Worm (Caenorhabditis elegans): ENCODE data around the gene C25D7.9.

DNA sequence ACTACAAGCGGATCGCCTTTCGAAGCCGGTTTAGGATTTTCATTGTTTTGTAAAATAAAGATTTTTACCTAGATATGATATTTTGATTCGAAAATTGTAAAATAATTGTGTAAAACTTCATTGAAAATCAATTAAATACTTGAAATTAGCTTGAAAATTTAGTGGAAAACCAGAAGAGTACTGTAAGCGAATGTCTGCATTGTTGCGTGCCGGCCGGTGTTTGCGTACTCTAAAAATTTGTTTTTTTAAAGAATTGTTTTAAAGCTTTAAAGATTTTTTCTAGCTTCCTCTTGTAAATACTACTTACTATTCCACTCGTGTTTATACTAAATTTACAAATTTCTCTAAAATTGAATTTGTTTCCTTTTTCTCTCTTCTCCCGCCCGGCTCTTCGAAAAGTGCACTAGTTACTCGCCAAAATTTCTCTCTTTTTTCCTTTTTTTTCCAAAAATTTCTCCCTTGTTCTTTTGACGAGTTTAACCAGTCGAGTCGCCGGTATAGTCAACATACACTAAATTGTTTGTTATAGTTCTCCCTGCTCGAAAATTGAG, 4.6 kb downstream of the C25D7.9 start:
- TF ChIP-seq ZK546.5 (tag; optimal IDR thresholded peaks at IDR 0.05) (no peak), nhr-129 (tag; optimal IDR thresholded peaks at IDR 0.05) (no peak), snpc-4 (tag; optimal IDR thresholded peaks at IDR 0.05) (no peak), blmp-1 (tag; optimal IDR thresholded peaks at IDR 0.05; ENCODE audit: insufficient read depth) (no peak), ztf-11 (tag; optimal IDR thresholded peaks at IDR 0.05) (no peak), lin-39 (tag; optimal IDR thresholded peaks at IDR 0.05) (no peak), alr-1 (tag; optimal IDR thresholded peaks at IDR 0.05) (no peak), unc-55 (GFP tag; optimal IDR thresholded peaks at IDR 0.05) (no peak), gmeb-1 (tag; optimal IDR thresholded peaks at IDR 0.05) (no peak), ama-1 (optimal IDR thresholded peaks at IDR 0.05) (no peak), sma-3 (GFP tag; optimal IDR thresholded peaks at IDR 0.05) (no peak)
